Fruit fly (Drosophila melanogaster): ENCODE results near the gene LysP.
A peak's percentile ranks its signal among the peaks of the same experiment; 100 is the strongest.

Gene LysP

DNA sequence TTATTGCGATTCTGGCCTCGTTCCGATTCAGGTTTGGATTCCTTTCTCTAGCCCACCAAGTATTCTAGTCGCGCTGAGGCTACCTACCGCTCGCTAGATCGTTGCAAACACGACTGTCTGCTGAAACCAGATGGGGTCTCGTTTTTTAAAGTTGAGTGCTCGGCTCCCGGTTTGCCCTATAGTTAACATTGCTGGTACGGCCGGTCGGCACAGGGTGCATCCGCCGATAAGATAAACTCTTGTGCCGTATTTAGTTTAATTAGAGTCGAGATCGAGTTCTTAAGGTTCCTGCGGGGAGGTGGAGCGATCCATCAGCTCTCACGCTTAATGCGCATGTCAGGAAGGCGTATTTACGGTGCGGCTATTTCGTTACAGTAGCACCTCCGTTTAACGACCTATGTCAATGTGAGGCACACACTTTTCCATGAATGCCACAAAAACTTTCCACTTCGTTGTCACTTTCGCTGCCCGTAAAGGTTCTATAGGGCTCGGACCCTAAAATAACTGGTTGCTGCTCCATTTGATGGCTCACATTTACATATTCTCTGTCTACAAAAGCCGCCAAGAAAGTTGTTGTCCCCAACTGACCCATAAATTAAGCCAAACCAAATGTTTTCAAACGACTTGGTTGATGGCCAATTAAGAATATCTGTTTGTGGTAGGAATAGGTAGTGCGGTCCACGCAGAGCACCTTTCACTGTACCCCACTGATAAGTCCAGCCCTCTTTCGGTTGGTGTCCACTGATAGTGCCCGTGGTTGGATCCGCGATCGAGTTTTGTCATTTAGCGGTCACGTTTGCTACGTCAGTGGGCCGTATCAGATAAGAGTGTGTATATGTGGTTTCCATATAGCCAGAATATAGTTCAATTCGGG is 13.6 kb downstream of the LysP start, which contains the start of gene CG9119 (continued):
- TF ChIP-seq Abd-B (GFP tag; optimal IDR thresholded peaks at IDR 0.05) (peak; percentile 54), Bdp1 (GFP tag; optimal IDR thresholded peaks at IDR 0.05) (peak; percentile 15), CG17568 (GFP tag; optimal IDR thresholded peaks at IDR 0.05) (no peak), Fer1 (GFP tag; optimal IDR thresholded peaks at IDR 0.05) (peak; percentile 76), pan (optimal IDR thresholded peaks at IDR 0.05) (no peak), pan (GFP tag; optimal IDR thresholded peaks at IDR 0.05 in 1 of 2, IDR thresholded peaks at IDR 0.05 in 1 of 2) (peak in 1 of 2 experiments; percentile 45), CG33213 (GFP tag; optimal IDR thresholded peaks at IDR 0.05) (no peak), Xbp1 (GFP tag; optimal IDR thresholded peaks at IDR 0.05) (peak; percentile 59), CG13424 (tag; optimal IDR thresholded peaks at IDR 0.05) (peak; percentile 65), CG11695 (GFP tag; IDR thresholded peaks at IDR 0.05) (peak; percentile 55; the same call in 2 of the 3 replicates), CG11696 (GFP tag; IDR thresholded peaks at IDR 0.05) (no peak), GATAe (GFP tag; conservative IDR thresholded peaks at IDR 0.05) (peak; percentile 41), CG2875 (GFP tag; optimal IDR thresholded peaks at IDR 0.05) (no peak), CG17186 (GFP tag; optimal IDR thresholded peaks at IDR 0.05) (no peak), CG7745 (tag; optimal IDR thresholded peaks at IDR 0.05) (peak; percentile 11), vvl (GFP tag; IDR thresholded peaks at IDR 0.05) (peak; percentile 77), CG17912 (GFP tag; optimal IDR thresholded peaks at IDR 0.05) (no peak), CG6813 (GFP tag; optimal IDR thresholded peaks at IDR 0.05) (peak; percentile 60), sd (tag; optimal IDR thresholded peaks at IDR 0.05) (peak; percentile 27), CG15479 (GFP tag; optimal IDR thresholded peaks at IDR 0.05) (no peak), CG13624 (GFP tag; optimal IDR thresholded peaks at IDR 0.05) (peak; percentile 71), CG6254 (GFP tag; optimal IDR thresholded peaks at IDR 0.05) (peak; percentile 88), jing (GFP tag; optimal IDR thresholded peaks at IDR 0.05) (peak; percentile 9), CG4404 (GFP tag; IDR thresholded peaks at IDR 0.05) (peak; percentile 63), CG3281 (GFP tag; optimal IDR thresholded peaks at IDR 0.05) (peak; percentile 81), CG8290 (GFP tag; optimal IDR thresholded peaks at IDR 0.05) (no peak), CG8290 (tag; optimal IDR thresholded peaks at IDR 0.05) (peak in 1 of 2 experiments; percentile 35), slbo (GFP tag; IDR thresholded peaks at IDR 0.05) (peak; percentile 72), Nf-YA (GFP tag; IDR thresholded peaks at IDR 0.05) (no peak), CG3838 (GFP tag; optimal IDR thresholded peaks at IDR 0.05) (no peak), ken (GFP tag; IDR thresholded peaks at IDR 0.05) (no peak), CG16863 (GFP tag; optimal IDR thresholded peaks at IDR 0.05) (peak; percentile 58), Mes4 (GFP tag; optimal IDR thresholded peaks at IDR 0.05) (peak; percentile 45), Hsf (GFP tag; optimal IDR thresholded peaks at IDR 0.05) (peak; percentile 61), CG1832 (GFP tag; optimal IDR thresholded peaks at IDR 0.05) (no peak), ttk (GFP tag; IDR thresholded peaks at IDR 0.05) (peak; percentile 34; the same call in 1 of the 2 replicates), Ets97D (GFP tag; optimal IDR thresholded peaks at IDR 0.05) (no peak), B-H2 (GFP tag; optimal IDR thresholded peaks at IDR 0.05) (peak; percentile 19), CG4617 (GFP tag; optimal IDR thresholded peaks at IDR 0.05; ENCODE audit: borderline replicate concordance) (no peak), pros (GFP tag; optimal IDR thresholded peaks at IDR 0.05) (no peak), E2f2 (GFP tag; IDR thresholded peaks at IDR 0.05) (peak; percentile 29; the same call in 1 of the 2 replicates), wdn (GFP tag; IDR thresholded peaks at IDR 0.05) (0 out of 2 replicates have a peak, but pooled peaks have one; percentile 47), CG3163 (GFP tag; optimal IDR thresholded peaks at IDR 0.05) (peak; percentile 20), ssp (GFP tag; IDR thresholded peaks at IDR 0.05) (peak; percentile 43), lov (optimal IDR thresholded peaks at IDR 0.05) (no peak), lov (GFP tag; IDR thresholded peaks at IDR 0.05) (no peak), luna (GFP tag; optimal IDR thresholded peaks at IDR 0.05) (no peak), sc (optimal IDR thresholded peaks at IDR 0.05) (no peak), sc (GFP tag; optimal IDR thresholded peaks at IDR 0.05) (peak; percentile 32), usp (GFP tag; optimal IDR thresholded peaks at IDR 0.05) (no peak)
